Fruit fly (Drosophila melanogaster) whole organism, adult: ENCODE data around the gene Eip63E.

Source experiments
- CG11617 ChIP-seq: fragments of 200-800 bp; sonication (Bioruptor generic); optimal IDR thresholded peaks from 2 replicates; lab custom pipeline; 2017; ENCODE audit warnings: mild to moderate bottlenecking, missing biosample characterization, missing genetic modification reagents, missing genetic modification characterization
- CG12768 ChIP-seq: fragments of 200-800 bp; sonication (Bioruptor generic); optimal IDR thresholded peaks from 2 replicates; lab custom pipeline; 2017; ENCODE audit warnings: missing biosample characterization, missing genetic modification characterization, mild to moderate bottlenecking, moderate library complexity, missing genetic modification reagents
- CG14711 ChIP-seq: fragments of 200-800 bp; sonication (Bioruptor generic); optimal IDR thresholded peaks from 2 replicates; lab custom pipeline; 2018; ENCODE audit warnings: missing biosample characterization, mild to moderate bottlenecking, missing genetic modification characterization, moderate library complexity
- CG1620 ChIP-seq: fragments of 200-800 bp; sonication (Bioruptor generic); optimal IDR thresholded peaks from 2 replicates; lab custom pipeline; 2016; ENCODE audit warnings: missing biosample characterization, missing genetic modification characterization
- CG33017 ChIP-seq: fragments of 200-800 bp; sonication (Bioruptor generic); optimal IDR thresholded peaks from 2 replicates; lab custom pipeline; 2018; ENCODE audit warnings: missing biosample characterization, mild to moderate bottlenecking, missing genetic modification characterization, moderate library complexity
- CG5204 ChIP-seq: fragments of 200-800 bp; sonication (Bioruptor generic); optimal IDR thresholded peaks from 2 replicates; lab custom pipeline; 2016; ENCODE audit warnings: missing biosample characterization, missing genetic modification characterization
- CG7101 ChIP-seq: fragments of 200-800 bp; sonication (Bioruptor generic); optimal IDR thresholded peaks from 2 replicates; lab custom pipeline; 2018; ENCODE audit warnings: missing biosample characterization, mild to moderate bottlenecking, missing genetic modification characterization, moderate library complexity
- Clk ChIP-seq: fragments of 200-800 bp; sonication (Bioruptor generic); optimal IDR thresholded peaks from 2 replicates; lab custom pipeline; 2017; ENCODE audit warnings: missing biosample characterization, missing genetic modification characterization
- Crg-1 ChIP-seq: fragments of 200-800 bp; sonication (Bioruptor generic); optimal IDR thresholded peaks from 2 replicates; lab custom pipeline; 2016; ENCODE audit warnings: missing biosample characterization, missing genetic modification characterization
- Mnt ChIP-seq: fragments of 200-800 bp; sonication (Bioruptor generic); optimal IDR thresholded peaks from 2 replicates; lab custom pipeline; 2016; ENCODE audit warnings: missing biosample characterization, mild to moderate bottlenecking, missing genetic modification characterization
- cnc ChIP-seq, 2 experiments: fragments of >200 bp; optimal IDR thresholded peaks; 2 replicates each; lab custom pipeline; 2017
- kay ChIP-seq: fragments of 200-800 bp; sonication (Bioruptor generic); peaks from one replicate; lab custom pipeline; 2016; ENCODE audit warnings: missing biosample characterization, missing genetic modification characterization, borderline replicate concordance
- ovo ChIP-seq: fragments of 200-800 bp; sonication (Bioruptor generic); optimal IDR thresholded peaks from 2 replicates; lab custom pipeline; 2016; ENCODE audit warnings: missing biosample characterization, missing genetic modification characterization
- pad ChIP-seq: fragments of 200-800 bp; sonication (Bioruptor generic); optimal IDR thresholded peaks from 3 replicates; lab custom pipeline; 2017; ENCODE audit warnings: missing biosample characterization, missing genetic modification characterization, mild to moderate bottlenecking, moderate library complexity, missing genetic modification reagents

DNA sequence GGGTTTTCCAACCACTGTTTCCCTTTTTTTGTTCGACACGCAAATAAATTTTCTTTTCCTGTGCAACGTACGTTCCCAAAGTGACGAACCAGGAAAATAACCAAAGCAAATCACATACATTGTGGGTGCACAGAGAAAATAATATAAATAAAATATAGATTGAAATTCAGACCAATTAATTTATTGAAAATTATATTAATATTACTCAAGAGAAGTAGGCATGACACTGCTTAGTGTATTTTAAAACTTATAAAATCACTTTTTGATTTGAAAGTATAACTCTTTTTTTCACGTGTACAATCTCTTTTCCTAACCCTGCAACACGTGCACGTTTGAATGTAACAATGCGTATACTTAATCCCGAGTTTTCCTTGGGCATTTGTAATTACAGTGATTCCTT lies 19.0 kb upstream of the Eip63E start:
- TF ChIP-seq Clk (GFP tag; lab: Kevin White, UChicago) (no peak), pad (GFP tag; lab: Kevin White, UChicago) (no peak), ovo (no peak), CG1620 (GFP tag; lab: Kevin White, UChicago) (no peak), CG11617 (GFP tag; lab: Kevin White, UChicago) (no peak), CG5204 (GFP tag; lab: Kevin White, UChicago) (no peak), Crg-1 (no peak), kay (no peak), CG33017 (tag; lab: Kevin White, UChicago) (no peak), Mnt (no peak), CG7101 (tag; lab: Kevin White, UChicago) (no peak), CG14711 (tag; lab: Kevin White, UChicago) (no peak), CG12768 (GFP tag; lab: Kevin White, UChicago) (no peak), cnc (optimal IDR thresholded peaks at IDR 0.05; lab: Kevin White, UChicago) (no peak)
